Worm (Caenorhabditis elegans): ENCODE results near the gene R03G5.6.

The R03G5.6 gene

DNA sequence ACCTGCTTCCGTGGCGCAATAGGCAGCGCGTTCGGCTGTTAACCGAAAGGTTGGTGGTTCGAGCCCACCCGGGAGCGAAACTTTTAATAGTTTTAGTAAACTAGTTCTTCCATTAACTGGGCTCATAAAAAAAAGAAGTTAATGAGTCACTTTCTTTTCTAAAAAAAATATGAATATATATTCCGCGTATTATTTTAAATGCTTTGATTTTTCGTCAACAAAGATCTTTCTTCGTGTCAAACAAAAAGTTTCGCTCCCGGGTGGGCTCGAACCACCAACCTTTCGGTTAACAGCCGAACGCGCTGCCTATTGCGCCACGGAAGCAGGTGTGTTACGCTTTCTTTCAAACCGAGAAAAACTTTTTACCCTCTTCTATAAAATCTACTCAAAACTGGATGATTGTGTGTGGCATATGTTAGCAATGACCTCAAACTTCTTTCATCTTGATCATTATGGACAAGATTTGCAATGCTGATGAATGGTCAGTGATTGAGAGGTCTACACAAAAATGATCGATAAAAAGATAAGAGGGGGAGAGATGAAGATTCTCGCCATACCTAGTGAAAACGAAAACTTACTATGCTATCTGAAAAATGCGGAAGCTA, 42.9 kb downstream of the R03G5.6 start (continued):
- TF ChIP-seq egl-43 (GFP tag; IDR thresholded peaks at IDR 0.05), result no peak; the same call in 1 of the 2 replicates
- TF ChIP-seq zip-2 (tag; optimal IDR thresholded peaks at IDR 0.05), result no peak
- TF ChIP-seq nhr-6 (tag; optimal IDR thresholded peaks at IDR 0.05), result no peak
- 0 out of 2 replicates have a peak, but pooled peaks have one; percentile 68 for TF ChIP-seq tra-1 (GFP tag; IDR thresholded peaks at IDR 0.05)
- no peak for TF ChIP-seq ceh-32 (tag; optimal IDR thresholded peaks at IDR 0.05; ENCODE audit: poor library complexity)
- TF ChIP-seq mdt-29 (GFP tag; IDR thresholded peaks at IDR 0.05), result no peak
- TF ChIP-seq ceh-20 (GFP tag; IDR thresholded peaks at IDR 0.05), result no peak
- TF ChIP-seq dve-1 (tag; optimal IDR thresholded peaks at IDR 0.05; ENCODE audit: insufficient read depth), result peak; percentile 8
- peak; percentile 61 for TF ChIP-seq lin-38 (GFP tag; IDR thresholded peaks at IDR 0.05)
- peak in 1 of 2 experiments; percentile 21 for TF ChIP-seq lsy-2 (tag; optimal IDR thresholded peaks at IDR 0.05)
- TF ChIP-seq F26F4.8 (GFP tag; conservative IDR thresholded peaks at IDR 0.05), result peak; percentile 50; the same call in 1 of the 2 replicates
- TF ChIP-seq ZK546.5 (tag; optimal IDR thresholded peaks at IDR 0.05), result no peak
- TF ChIP-seq D1046.2 (GFP tag; IDR thresholded peaks at IDR 0.05), result no peak; the same call in 1 of the 2 replicates
- TF ChIP-seq dmd-8 (GFP tag; IDR thresholded peaks at IDR 0.05), result no peak
- peak; percentile 19 to 76 for TF ChIP-seq daf-16 (GFP tag; optimal IDR thresholded peaks at IDR 0.05)
- peak; percentile 68 for TF ChIP-seq daf-16 (tag; optimal IDR thresholded peaks at IDR 0.05)
- TF ChIP-seq mdl-1 (tag; optimal IDR thresholded peaks at IDR 0.05), result peak in 1 of 2 experiments; percentile 38
- TF ChIP-seq aly-2 (tag; optimal IDR thresholded peaks at IDR 0.05), result no peak
- TF ChIP-seq lim-7 (GFP tag; IDR thresholded peaks at IDR 0.05), result peak; percentile 78
- TF ChIP-seq lin-29 (GFP tag; IDR thresholded peaks at IDR 0.05), result no peak
- TF ChIP-seq lir-3 (tag; optimal IDR thresholded peaks at IDR 0.05), result peak; percentile 19
- TF ChIP-seq nhr-10 (tag; optimal IDR thresholded peaks at IDR 0.05), result no peak
- no peak for TF ChIP-seq egl-27 (tag; optimal IDR thresholded peaks at IDR 0.05)
- no peak for TF ChIP-seq nhr-76 (tag; optimal IDR thresholded peaks at IDR 0.05)
- peak; percentile 21; the same call in 1 of the 2 replicates for TF ChIP-seq dmd-6 (GFP tag; IDR thresholded peaks at IDR 0.05)
- TF ChIP-seq F10B5.3 (tag; optimal IDR thresholded peaks at IDR 0.05), result no peak
- TF ChIP-seq arid-1 (GFP tag; conservative IDR thresholded peaks at IDR 0.05), result peak; percentile 61; the same call in 1 of the 2 replicates
- TF ChIP-seq nhr-102 (tag; optimal IDR thresholded peaks at IDR 0.05), result peak; percentile 62
- TF ChIP-seq mxl-2 (GFP tag; conservative IDR thresholded peaks at IDR 0.05), result no peak
- TF ChIP-seq madf-9 (GFP tag; conservative IDR thresholded peaks at IDR 0.05), result peak; percentile 18; the same call in 1 of the 2 replicates
- no peak for TF ChIP-seq F44E2.7 (GFP tag; IDR thresholded peaks at IDR 0.05)
- TF ChIP-seq ZK337.2 (GFP tag; IDR thresholded peaks at IDR 0.05), result no peak
- no peak for TF ChIP-seq php-3 (GFP tag; IDR thresholded peaks at IDR 0.05)
- peak; percentile 68 for TF ChIP-seq hmg-1.1 (GFP tag; IDR thresholded peaks at IDR 0.05)
- no peak for TF ChIP-seq lin-13 (GFP tag; optimal IDR thresholded peaks at IDR 0.05)
- TF ChIP-seq nhr-41 (GFP tag; IDR thresholded peaks at IDR 0.05), result no peak
- no peak for TF ChIP-seq set-16 (GFP tag; IDR thresholded peaks at IDR 0.05)
- TF ChIP-seq nhr-11 (tag; optimal IDR thresholded peaks at IDR 0.05), result no peak
- no peak for TF ChIP-seq tag-97 (GFP tag; IDR thresholded peaks at IDR 0.05)
- TF ChIP-seq saeg-2 (GFP tag; IDR thresholded peaks at IDR 0.05), result no peak
- no peak for TF ChIP-seq fos-1 (tag; optimal IDR thresholded peaks at IDR 0.05)
- no peak for TF ChIP-seq lin-15B (tag; optimal IDR thresholded peaks at IDR 0.05)
- TF ChIP-seq lin-39 (tag; optimal IDR thresholded peaks at IDR 0.05), result no peak
- peak; percentile 57 for TF ChIP-seq mes-2 (tag; optimal IDR thresholded peaks at IDR 0.05; ENCODE audit: poor library complexity, severe bottlenecking)
- peak; percentile 81 for TF ChIP-seq snpc-1.2 (GFP tag; IDR thresholded peaks at IDR 0.05)
- no peak for TF ChIP-seq nhr-77 (tag; optimal IDR thresholded peaks at IDR 0.05)
- peak in 1 of 2 experiments; percentile 56; a peak in 1 of 4 replicates for TF ChIP-seq madf-5 (GFP tag; IDR thresholded peaks at IDR 0.05)
- TF ChIP-seq ztf-11 (tag; optimal IDR thresholded peaks at IDR 0.05), result no peak

Data from whole organism, L4 larva.